Fruit fly (Drosophila melanogaster): ENCODE data around the gene kto.

Gene kto

dm6 chr3L:19794203-19794802, 42.1 kb upstream of the kto start (continued):
- TF ChIP-seq CG13424 (tag; optimal IDR thresholded peaks at IDR 0.05) (peak; percentile 86), fu2 (GFP tag; optimal IDR thresholded peaks at IDR 0.05) (peak; percentile 71), chm (GFP tag; IDR thresholded peaks at IDR 0.05) (peak; percentile 51; the same call in 1 of the 2 replicates), HLH54F (GFP tag; optimal IDR thresholded peaks at IDR 0.05) (peak; percentile 74), CG11560 (tag; IDR thresholded peaks at IDR 0.05) (peak; percentile 47; the same call in 1 of the 3 replicates), tap (tag; optimal IDR thresholded peaks at IDR 0.05) (peak; percentile 71), zen (tag; optimal IDR thresholded peaks at IDR 0.05) (peak; percentile 39), CG13624 (GFP tag; optimal IDR thresholded peaks at IDR 0.05) (peak; percentile 85), B-H2 (GFP tag; optimal IDR thresholded peaks at IDR 0.05) (peak; percentile 71), al (GFP tag; IDR thresholded peaks at IDR 0.05) (peak; percentile 62), CG7839 (tag; optimal IDR thresholded peaks at IDR 0.05) (peak; percentile 91), mirr (GFP tag; optimal IDR thresholded peaks at IDR 0.05) (peak; percentile 52), crp (GFP tag; optimal IDR thresholded peaks at IDR 0.05) (no peak), HLH4C (GFP tag; IDR thresholded peaks at IDR 0.05; ENCODE audit: partially characterized antibody) (peak; percentile 42; the same call in 1 of the 3 replicates), Dfd (GFP tag; optimal IDR thresholded peaks at IDR 0.05) (no peak), ssp (GFP tag; IDR thresholded peaks at IDR 0.05) (peak; percentile 49), corto (GFP tag; optimal IDR thresholded peaks at IDR 0.05) (peak; percentile 77), CG2889 (GFP tag; IDR thresholded peaks at IDR 0.05) (0 out of 3 replicates have a peak, but pooled peaks have one; percentile 15), CG34376 (GFP tag; optimal IDR thresholded peaks at IDR 0.05) (peak; percentile 92), CG15514 (GFP tag; optimal IDR thresholded peaks at IDR 0.05) (no peak), CG4820 (GFP tag; optimal IDR thresholded peaks at IDR 0.05) (peak; percentile 67), grau (tag; optimal IDR thresholded peaks at IDR 0.05) (peak; percentile 91), sr (GFP tag; IDR thresholded peaks at IDR 0.05) (peak; percentile 19; the same call in 1 of the 3 replicates), tna (GFP tag; IDR thresholded peaks at IDR 0.05; ENCODE audit: partially characterized antibody) (peak; percentile 18; the same call in 1 of the 2 replicates), abd-A (tag; optimal IDR thresholded peaks at IDR 0.05) (no peak), CG14860 (GFP tag; IDR thresholded peaks at IDR 0.05; ENCODE audit: partially characterized antibody) (peak; percentile 44; the same call in 1 of the 3 replicates), CG12942 (GFP tag; optimal IDR thresholded peaks at IDR 0.05) (peak; percentile 62), CG12659 (GFP tag; optimal IDR thresholded peaks at IDR 0.05) (peak; percentile 93), CG2712 (tag; optimal IDR thresholded peaks at IDR 0.05) (peak; percentile 88), CG18262 (tag; optimal IDR thresholded peaks at IDR 0.05) (peak; percentile 91), CG8388 (GFP tag; optimal IDR thresholded peaks at IDR 0.05) (peak; percentile 72), Hsf (GFP tag; optimal IDR thresholded peaks at IDR 0.05) (peak; percentile 81), lov (optimal IDR thresholded peaks at IDR 0.05) (no peak), lov (GFP tag; IDR thresholded peaks at IDR 0.05) (peak; percentile 84; the same call in 2 of the 3 replicates), Hmx (GFP tag; optimal IDR thresholded peaks at IDR 0.05) (peak; percentile 69), D19B (GFP tag; optimal IDR thresholded peaks at IDR 0.05) (peak; percentile 72), toy (GFP tag; IDR thresholded peaks at IDR 0.05) (0 out of 2 replicates have a peak, but pooled peaks have one; percentile 54), Taf1 (GFP tag; IDR thresholded peaks at IDR 0.05) (peak; percentile 55; the same call in 1 of the 2 replicates), Bgb (GFP tag; IDR thresholded peaks at IDR 0.05; ENCODE audit: partially characterized antibody) (peak; percentile 57), Blimp-1 (GFP tag; optimal IDR thresholded peaks at IDR 0.05) (peak; percentile 74), CG14667 (GFP tag; IDR thresholded peaks at IDR 0.05) (peak; percentile 47; the same call in 1 of the 2 replicates), danr (GFP tag; IDR thresholded peaks at IDR 0.05) (no peak), odd (GFP tag; optimal IDR thresholded peaks at IDR 0.05) (peak; percentile 93), schlank (tag; optimal IDR thresholded peaks at IDR 0.05) (peak; percentile 75), CG2116 (GFP tag; optimal IDR thresholded peaks at IDR 0.05) (peak; percentile 52), bowl (GFP tag; IDR thresholded peaks at IDR 0.05) (no peak; the same call in 1 of the 2 replicates), CG11504 (tag; optimal IDR thresholded peaks at IDR 0.05) (peak; percentile 90), Optix (GFP tag; IDR thresholded peaks at IDR 0.05) (peak; percentile 59; the same call in 2 of the 3 replicates)

Data from whole organism, embryonic.